Fruit fly (Drosophila melanogaster): ENCODE results near the gene scaf6.

dm6 chr3L:17049912-17050345, 7.6 kb upstream of the scaf6 start:
- TF ChIP-seq pan (optimal IDR thresholded peaks at IDR 0.05) = no peak
- no peak for TF ChIP-seq CG8478 (optimal IDR thresholded peaks at IDR 0.05)
- no peak for TF ChIP-seq psq (optimal IDR thresholded peaks at IDR 0.05)
- no peak for TF ChIP-seq usp (GFP tag; optimal IDR thresholded peaks at IDR 0.05)
- TF ChIP-seq EcR (GFP tag; optimal IDR thresholded peaks at IDR 0.05) = no peak
